Fruit fly (Drosophila melanogaster): ENCODE results near the gene CG34133.

Gene CG34133

dm6 chr3R:29841293-29841791, 27.8 kb upstream of the CG34133 start, which contains the start of gene Cad99C (continued):
- TF ChIP-seq ac (GFP tag; optimal IDR thresholded peaks at IDR 0.05) (no peak), Drgx (GFP tag; IDR thresholded peaks at IDR 0.05) (no peak), Hsf (GFP tag; optimal IDR thresholded peaks at IDR 0.05) (no peak), aop (GFP tag; IDR thresholded peaks at IDR 0.05) (no peak), CG9727 (GFP tag; optimal IDR thresholded peaks at IDR 0.05) (no peak), CG1602 (GFP tag; optimal IDR thresholded peaks at IDR 0.05) (no peak), ken (GFP tag; IDR thresholded peaks at IDR 0.05) (no peak), az2 (GFP tag; optimal IDR thresholded peaks at IDR 0.05) (no peak), E2f2 (GFP tag; IDR thresholded peaks at IDR 0.05) (no peak), pb (GFP tag; optimal IDR thresholded peaks at IDR 0.05) (peak; percentile 38), org-1 (GFP tag; optimal IDR thresholded peaks at IDR 0.05) (no peak), yki (optimal IDR thresholded peaks at IDR 0.05) (no peak), CG5245 (GFP tag; optimal IDR thresholded peaks at IDR 0.05) (no peak), CG9215 (GFP tag; IDR thresholded peaks at IDR 0.05) (no peak), CG15073 (GFP tag; optimal IDR thresholded peaks at IDR 0.05) (no peak), esg (GFP tag; conservative IDR thresholded peaks at IDR 0.05) (peak; percentile 38; the same call in 1 of the 2 replicates), crc (GFP tag; optimal IDR thresholded peaks at IDR 0.05) (no peak), trem (tag; optimal IDR thresholded peaks at IDR 0.05) (no peak), Max (GFP tag; optimal IDR thresholded peaks at IDR 0.05) (no peak), CG12155 (GFP tag; optimal IDR thresholded peaks at IDR 0.05) (peak; percentile 24), NC2α (GFP tag; optimal IDR thresholded peaks at IDR 0.05) (peak; percentile 11), Ada2b (GFP tag; IDR thresholded peaks at IDR 0.05) (no peak), grn (GFP tag; optimal IDR thresholded peaks at IDR 0.05) (no peak), CG8478 (optimal IDR thresholded peaks at IDR 0.05) (no peak), wdn (GFP tag; IDR thresholded peaks at IDR 0.05) (no peak), dpn (GFP tag; optimal IDR thresholded peaks at IDR 0.05) (no peak), CG10565 (GFP tag; optimal IDR thresholded peaks at IDR 0.05) (no peak), CG14667 (GFP tag; IDR thresholded peaks at IDR 0.05) (no peak), bbx (GFP tag; IDR thresholded peaks at IDR 0.05; ENCODE audit: partially characterized antibody) (peak; percentile 57), CG34422 (GFP tag; IDR thresholded peaks at IDR 0.05) (0 out of 3 replicates have a peak, but pooled peaks have one; percentile 38), sc (optimal IDR thresholded peaks at IDR 0.05) (no peak), sc (GFP tag; optimal IDR thresholded peaks at IDR 0.05) (no peak), CG13894 (tag; optimal IDR thresholded peaks at IDR 0.05) (peak; percentile 69), sim (GFP tag; IDR thresholded peaks at IDR 0.05) (no peak), BtbVII (GFP tag; optimal IDR thresholded peaks at IDR 0.05) (no peak), CG17361 (GFP tag; IDR thresholded peaks at IDR 0.05) (no peak), sug (tag; optimal IDR thresholded peaks at IDR 0.05) (no peak), CG14050 (GFP tag; IDR thresholded peaks at IDR 0.05) (no peak), tin (GFP tag; optimal IDR thresholded peaks at IDR 0.05) (no peak), Dip3 (GFP tag; optimal IDR thresholded peaks at IDR 0.05) (no peak), ase (GFP tag; IDR thresholded peaks at IDR 0.05) (no peak), tll (GFP tag; optimal IDR thresholded peaks at IDR 0.05) (no peak), Trl (optimal IDR thresholded peaks at IDR 0.05) (no peak), Trl (GFP tag; optimal IDR thresholded peaks at IDR 0.05) (peak; percentile 28), vnd (GFP tag; IDR thresholded peaks at IDR 0.05; ENCODE audit: partially characterized antibody) (no peak), CG15269 (tag; optimal IDR thresholded peaks at IDR 0.05) (no peak), Sry-β (GFP tag; optimal IDR thresholded peaks at IDR 0.05) (no peak), CG9817 (tag; optimal IDR thresholded peaks at IDR 0.05) (no peak), so (GFP tag; IDR thresholded peaks at IDR 0.05) (no peak), shn (GFP tag; optimal IDR thresholded peaks at IDR 0.05) (no peak), CG11247 (GFP tag; IDR thresholded peaks at IDR 0.05) (no peak), CrebB (tag; optimal IDR thresholded peaks at IDR 0.05) (no peak), Opbp (GFP tag; IDR thresholded peaks at IDR 0.05; ENCODE audit: partially characterized antibody) (peak; percentile 57; the same call in 2 of the 3 replicates), dimm (GFP tag; IDR thresholded peaks at IDR 0.05) (no peak)
